Worm (Caenorhabditis elegans) whole organism, L2 larva: ENCODE measurements around the gene sru-1.

Source experiments
- ceh-16 ChIP-seq: fragments of 150-350 bp; optimal IDR thresholded peaks from 2 replicates; lab custom pipeline; 2014; ENCODE audit warnings: missing biosample characterization, missing genetic modification characterization
- mbf-1 ChIP-seq: sonication (generic microtip); optimal IDR thresholded peaks from 2 replicates; lab custom pipeline; 2017; ENCODE audit warnings: missing biosample characterization, missing genetic modification characterization
- nhr-237 ChIP-seq: fragments of 150-350 bp; optimal IDR thresholded peaks from 2 replicates; lab custom pipeline; 2014; ENCODE audit warnings: missing biosample characterization, missing genetic modification characterization
- sem-4 ChIP-seq: fragments of 150-350 bp; optimal IDR thresholded peaks from 2 replicates; lab custom pipeline; 2014; ENCODE audit warnings: missing biosample characterization, missing genetic modification reagents, missing genetic modification characterization
- unc-62 ChIP-seq: fragments of 150-350 bp; optimal IDR thresholded peaks from 2 replicates; lab custom pipeline; 2014; ENCODE audit warnings: missing biosample characterization, missing genetic modification reagents, missing genetic modification characterization

ce11 chrIV:9530768-9531167 is 42.4 kb downstream of the sru-1 start:
- no peak for TF ChIP-seq sem-4 (tag; lab: Kevin White, UChicago)
- TF ChIP-seq nhr-237 (tag; lab: Kevin White, UChicago): no peak
- TF ChIP-seq unc-62 (GFP tag; lab: Kevin White, UChicago): no peak
- no peak for TF ChIP-seq mbf-1 (tag; lab: Kevin White, UChicago)
- no peak for TF ChIP-seq ceh-16 (tag; lab: Kevin White, UChicago)
